Worm (Caenorhabditis elegans): ENCODE results near the gene F19G12.3.

DNA sequence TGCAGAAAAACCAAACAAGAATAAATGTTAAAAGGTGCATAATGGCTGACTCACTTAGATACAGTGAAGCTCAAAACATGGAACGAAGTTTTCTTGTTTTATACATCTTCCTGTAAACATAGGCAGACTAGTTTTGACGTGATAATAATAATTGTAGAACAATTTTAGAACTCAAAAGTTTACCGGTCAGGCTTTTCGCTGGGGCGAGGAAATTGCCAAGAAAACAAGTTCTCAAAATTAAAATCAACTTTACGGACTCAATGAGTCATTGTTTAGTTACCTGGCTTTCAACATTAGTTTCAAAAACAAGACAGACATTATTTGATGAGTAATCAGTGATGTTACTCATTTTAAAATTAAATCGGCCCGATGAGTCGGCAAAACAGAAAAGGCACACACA lies 48.3 kb downstream of the F19G12.3 start, which contains the start of gene D1005.5:
- no peak for TF ChIP-seq nhr-237 (tag; optimal IDR thresholded peaks at IDR 0.05)
- no peak for TF ChIP-seq snpc-4 (tag; optimal IDR thresholded peaks at IDR 0.05)
- TF ChIP-seq lin-13 (GFP tag; optimal IDR thresholded peaks at IDR 0.05) = no peak
- TF ChIP-seq nhr-77 (tag; optimal IDR thresholded peaks at IDR 0.05) = no peak
- TF ChIP-seq nhr-11 (tag; optimal IDR thresholded peaks at IDR 0.05) = no peak
- TF ChIP-seq nhr-25 (tag; optimal IDR thresholded peaks at IDR 0.05) = no peak
- TF ChIP-seq alr-1 (tag; optimal IDR thresholded peaks at IDR 0.05) = no peak
- no peak for TF ChIP-seq ztf-4 (tag; optimal IDR thresholded peaks at IDR 0.05)

Measured in whole organism, L2 larva.